Fruit fly (Drosophila melanogaster) whole organism, embryonic: ENCODE data around the gene Klp67A.

Experiments
- Aef1 ChIP-seq: fragments of 200-800 bp; sonication (Bioruptor generic); IDR thresholded peaks from 3 replicates; pipeline ENCODE4 v1.3.6; 2022; ENCODE audit warnings: missing biosample characterization, missing genetic modification characterization
- CG10267 ChIP-seq: fragments of 200-800 bp; sonication (Bioruptor generic); optimal IDR thresholded peaks from 2 replicates; lab custom pipeline; 2018; ENCODE audit warnings: missing biosample characterization, mild to moderate bottlenecking, missing genetic modification characterization, moderate library complexity
- CG10565 ChIP-seq: fragments of 200-800 bp; sonication (Bioruptor generic); optimal IDR thresholded peaks from 3 replicates; lab custom pipeline; 2016; ENCODE audit warnings: missing biosample characterization, mild to moderate bottlenecking, missing genetic modification characterization
- CG12744 ChIP-seq: fragments of 200-800 bp; sonication (Bioruptor generic); optimal IDR thresholded peaks from 2 replicates; lab custom pipeline; 2016; ENCODE audit warnings: missing biosample characterization, missing genetic modification characterization
- CG14667 ChIP-seq: fragments of 200-800 bp; sonication (Bioruptor generic); IDR thresholded peaks from 2 replicates; pipeline ENCODE4 v1.3.6; 2022; ENCODE audit warnings: missing biosample characterization, missing genetic modification characterization
- CG1602 ChIP-seq: fragments of 200-800 bp; sonication (Bioruptor generic); optimal IDR thresholded peaks from 3 replicates; lab custom pipeline; 2016; ENCODE audit warnings: missing biosample characterization, missing genetic modification characterization
- CG16813 ChIP-seq: fragments of 200-800 bp; sonication (Bioruptor generic); IDR thresholded peaks from 3 replicates; pipeline ENCODE4 v1.3.6; 2022; ENCODE audit warnings: missing biosample characterization, missing genetic modification characterization; ENCODE audit not compliant: partially characterized antibody
- CG16815 ChIP-seq: fragments of 200-800 bp; sonication (Bioruptor generic); optimal IDR thresholded peaks from 3 replicates; lab custom pipeline; 2017; ENCODE audit warnings: missing biosample characterization, mild to moderate bottlenecking, missing genetic modification characterization
- CG1792 ChIP-seq: fragments of 200-800 bp; sonication (Bioruptor generic); optimal IDR thresholded peaks from 2 replicates; lab custom pipeline; 2016; ENCODE audit warnings: missing biosample characterization, missing genetic modification characterization
- CG2116 ChIP-seq: fragments of 200-800 bp; sonication (Bioruptor generic); optimal IDR thresholded peaks from 3 replicates; lab custom pipeline; 2018; ENCODE audit warnings: missing biosample characterization, mild to moderate bottlenecking, missing genetic modification characterization
- CG2120 ChIP-seq: fragments of 200-800 bp; sonication (Bioruptor generic); optimal IDR thresholded peaks from 3 replicates; lab custom pipeline; 2016; ENCODE audit warnings: missing biosample characterization, missing genetic modification characterization
- CG2678 ChIP-seq: fragments of 200-800 bp; sonication (Bioruptor generic); optimal IDR thresholded peaks from 3 replicates; lab custom pipeline; 2019; ENCODE audit warnings: missing biosample characterization, mild to moderate bottlenecking, missing genetic modification characterization, moderate library complexity
- CG34422 ChIP-seq: fragments of 200-800 bp; sonication (Bioruptor generic); IDR thresholded peaks from 3 replicates; pipeline ENCODE4 v1.3.6; 2022; ENCODE audit warnings: missing biosample characterization, missing genetic modification characterization
- CG6254 ChIP-seq: fragments of 200-800 bp; sonication (Bioruptor generic); optimal IDR thresholded peaks from 3 replicates; lab custom pipeline; 2017; ENCODE audit warnings: mild to moderate bottlenecking, missing biosample characterization, missing genetic modification reagents, missing genetic modification characterization
- CG6765 ChIP-seq: fragments of 200-800 bp; sonication (Bioruptor generic); optimal IDR thresholded peaks from 3 replicates; lab custom pipeline; 2017; ENCODE audit warnings: missing biosample characterization, mild to moderate bottlenecking, missing genetic modification characterization
- CG6813 ChIP-seq: fragments of 200-800 bp; sonication (Bioruptor generic); optimal IDR thresholded peaks from 2 replicates; lab custom pipeline; 2017; ENCODE audit warnings: missing biosample characterization, missing genetic modification characterization, mild to moderate bottlenecking, moderate library complexity, missing genetic modification reagents
- CG7556 ChIP-seq: fragments of 200-800 bp; sonication (Bioruptor generic); optimal IDR thresholded peaks from 2 replicates; lab custom pipeline; 2017; ENCODE audit warnings: missing biosample characterization, mild to moderate bottlenecking, missing genetic modification characterization
- CG7839 ChIP-seq: fragments of 200-800 bp; sonication (Bioruptor generic); optimal IDR thresholded peaks from 3 replicates; lab custom pipeline; 2018; ENCODE audit warnings: missing biosample characterization, mild to moderate bottlenecking, missing genetic modification characterization, moderate library complexity
- CG7928 ChIP-seq: fragments of 200-800 bp; sonication (Bioruptor generic); optimal IDR thresholded peaks from 2 replicates; lab custom pipeline; 2017; ENCODE audit warnings: missing biosample characterization, mild to moderate bottlenecking, missing genetic modification characterization
- CG8359 ChIP-seq: fragments of 200-800 bp; sonication (Bioruptor generic); optimal IDR thresholded peaks from 2 replicates; lab custom pipeline; 2017; ENCODE audit warnings: missing biosample characterization, mild to moderate bottlenecking, missing genetic modification characterization, borderline replicate concordance
- CG8388 ChIP-seq: fragments of 200-800 bp; sonication (Bioruptor generic); optimal IDR thresholded peaks from 2 replicates; lab custom pipeline; 2019; ENCODE audit warnings: missing biosample characterization, mild to moderate bottlenecking, missing genetic modification characterization, moderate library complexity
- Dfd ChIP-seq, 2 experiments: fragments of >200 bp; optimal IDR thresholded peaks; 2 replicates each; lab custom pipeline; 2017; ENCODE audit warnings: missing biosample characterization in 2 of 2, missing genetic modification characterization in 2 of 2
- Doc2 ChIP-seq: fragments of 200-800 bp; sonication (Bioruptor generic); IDR thresholded peaks from 2 replicates; pipeline ENCODE4 v1.3.6; 2022; ENCODE audit warnings: missing biosample characterization, missing genetic modification characterization
- Doc3 ChIP-seq: fragments of 200-800 bp; sonication (Bioruptor generic); IDR thresholded peaks from 3 replicates; pipeline ENCODE4 v1.3.6; 2022; ENCODE audit warnings: missing biosample characterization, missing genetic modification characterization; ENCODE audit not compliant: partially characterized antibody
- Drgx ChIP-seq: fragments of 200-800 bp; sonication (Bioruptor generic); IDR thresholded peaks from 2 replicates; pipeline ENCODE4 v1.3.6; 2022; ENCODE audit warnings: missing biosample characterization, missing genetic modification characterization
- Fer3 ChIP-seq: fragments of 200-800 bp; sonication (Bioruptor generic); optimal IDR thresholded peaks from 2 replicates; lab custom pipeline; 2018; ENCODE audit warnings: missing biosample characterization, mild to moderate bottlenecking, missing genetic modification characterization, moderate library complexity
- HHEX ChIP-seq: fragments of 200-800 bp; sonication (Bioruptor generic); optimal IDR thresholded peaks from 3 replicates; lab custom pipeline; 2017; ENCODE audit warnings: missing biosample characterization, mild to moderate bottlenecking, missing genetic modification characterization, missing genetic modification reagents
- Lim3 ChIP-seq: fragments of 200-800 bp; sonication (Bioruptor generic); IDR thresholded peaks from 2 replicates; pipeline ENCODE4 v1.3.6; 2022; ENCODE audit warnings: missing biosample characterization, missing genetic modification characterization
- Nf-YA ChIP-seq: fragments of 200-800 bp; sonication (Bioruptor generic); IDR thresholded peaks from 2 replicates; pipeline ENCODE4 v1.3.6; 2022; ENCODE audit warnings: missing biosample characterization, missing genetic modification characterization
- NfI ChIP-seq: fragments of 200-800 bp; sonication (Bioruptor generic); optimal IDR thresholded peaks from 3 replicates; lab custom pipeline; 2018; ENCODE audit warnings: missing biosample characterization, mild to moderate bottlenecking, missing genetic modification characterization, moderate library complexity
- Rfx ChIP-seq: fragments of 200-800 bp; sonication (Bioruptor generic); IDR thresholded peaks from 2 replicates; pipeline ENCODE4 v1.3.6; 2022; ENCODE audit warnings: missing biosample characterization, missing genetic modification characterization
- Scr ChIP-seq: fragments of 200-800 bp; sonication (Bioruptor generic); IDR thresholded peaks from 2 replicates; pipeline ENCODE4 v1.3.6; 2022; ENCODE audit warnings: missing biosample characterization, missing genetic modification characterization; ENCODE audit not compliant: partially characterized antibody
- YL-1 ChIP-seq: fragments of 200-800 bp; sonication (Bioruptor generic); optimal IDR thresholded peaks from 3 replicates; lab custom pipeline; 2017; ENCODE audit warnings: missing biosample characterization, mild to moderate bottlenecking, missing genetic modification characterization
- abd-A ChIP-seq: fragments of 200-800 bp; sonication (Bioruptor generic); optimal IDR thresholded peaks from 3 replicates; lab custom pipeline; 2019; ENCODE audit warnings: missing biosample characterization, mild to moderate bottlenecking, missing genetic modification characterization, moderate library complexity
- bbx ChIP-seq: fragments of 200-800 bp; sonication (Bioruptor generic); IDR thresholded peaks from 2 replicates; pipeline ENCODE4 v1.3.6; 2022; ENCODE audit warnings: missing biosample characterization, missing genetic modification characterization; ENCODE audit not compliant: partially characterized antibody
- bcd ChIP-seq: fragments of 200-800 bp; sonication (Bioruptor generic); optimal IDR thresholded peaks from 2 replicates; lab custom pipeline; 2017; ENCODE audit warnings: missing biosample characterization, mild to moderate bottlenecking, missing genetic modification characterization
- cad ChIP-seq: fragments of >200 bp; optimal IDR thresholded peaks from 2 replicates; lab custom pipeline; 2017; ENCODE audit warnings: missing biosample characterization, missing genetic modification characterization
- crol ChIP-seq: fragments of 200-800 bp; sonication (Bioruptor generic); IDR thresholded peaks from 2 replicates; pipeline ENCODE4 v1.3.6; 2022; ENCODE audit warnings: missing biosample characterization, missing genetic modification characterization
- disco-r ChIP-seq: fragments of 200-800 bp; sonication (Bioruptor generic); optimal IDR thresholded peaks from 2 replicates; lab custom pipeline; 2016; ENCODE audit warnings: missing biosample characterization, missing genetic modification characterization
- esg ChIP-seq: fragments of 200-800 bp; sonication (Bioruptor generic); conservative IDR thresholded peaks from 2 replicates; pipeline ENCODE4 v1.3.6; 2022; ENCODE audit warnings: missing biosample characterization, missing genetic modification characterization
- gt ChIP-seq: fragments of 200-800 bp; sonication (Bioruptor generic); IDR thresholded peaks from 2 replicates; pipeline ENCODE4 v1.3.6; 2022; ENCODE audit warnings: missing biosample characterization, missing genetic modification characterization
- klu ChIP-seq: fragments of 200-800 bp; sonication (Bioruptor generic); IDR thresholded peaks from 2 replicates; pipeline ENCODE4 v1.3.6; 2022; ENCODE audit warnings: missing biosample characterization, missing genetic modification characterization
- kni ChIP-seq: fragments of 200-800 bp; sonication (Bioruptor generic); optimal IDR thresholded peaks from 3 replicates; lab custom pipeline; 2017; ENCODE audit warnings: mild to moderate bottlenecking, missing biosample characterization, missing genetic modification reagents, missing genetic modification characterization
- prd ChIP-seq, 3 experiments: fragments of >200 bp in 2 of 3; fragments of 200-800 bp in 1 of 3; sonication (Bioruptor generic) in 1 of 3; optimal IDR thresholded peaks in 2 of 3; IDR thresholded peaks in 1 of 3; 2 replicates in 2 of 3; 3 replicates in 1 of 3; pipeline versions ENCODE4 v1.3.6 to Lab custom; 2017 to 2022; ENCODE audit warnings: missing biosample characterization in 1 of 3, missing genetic modification characterization in 1 of 3
- pum ChIP-seq: fragments of 200-800 bp; sonication (Bioruptor generic); optimal IDR thresholded peaks from 2 replicates; lab custom pipeline; 2016; ENCODE audit warnings: missing biosample characterization, missing genetic modification characterization
- row ChIP-seq: fragments of 200-800 bp; sonication (Bioruptor generic); IDR thresholded peaks from 3 replicates; pipeline ENCODE4 v1.3.6; 2022; ENCODE audit warnings: missing biosample characterization, missing genetic modification characterization
- run ChIP-seq: fragments of 200-800 bp; sonication (Bioruptor generic); optimal IDR thresholded peaks from 3 replicates; lab custom pipeline; 2018; ENCODE audit warnings: missing biosample characterization, mild to moderate bottlenecking, missing genetic modification characterization
- sd ChIP-seq: fragments of 200-800 bp; sonication (Bioruptor generic); optimal IDR thresholded peaks from 3 replicates; lab custom pipeline; 2018; ENCODE audit warnings: missing biosample characterization, mild to moderate bottlenecking, missing genetic modification characterization, moderate library complexity
- sr ChIP-seq: fragments of 200-800 bp; sonication (Bioruptor generic); IDR thresholded peaks from 3 replicates; pipeline ENCODE4 v1.3.6; 2022; ENCODE audit warnings: missing biosample characterization, missing genetic modification characterization
- zen2 ChIP-seq: fragments of 200-800 bp; sonication (Bioruptor generic); IDR thresholded peaks from 3 replicates; pipeline ENCODE4 v1.3.6; 2022; ENCODE audit warnings: missing biosample characterization, missing genetic modification characterization; ENCODE audit not compliant: partially characterized antibody
- zf30C ChIP-seq: fragments of 200-800 bp; sonication (Bioruptor generic); optimal IDR thresholded peaks from 3 replicates; lab custom pipeline; 2018; ENCODE audit warnings: missing biosample characterization, mild to moderate bottlenecking, missing genetic modification characterization

The Klp67A gene

DNA sequence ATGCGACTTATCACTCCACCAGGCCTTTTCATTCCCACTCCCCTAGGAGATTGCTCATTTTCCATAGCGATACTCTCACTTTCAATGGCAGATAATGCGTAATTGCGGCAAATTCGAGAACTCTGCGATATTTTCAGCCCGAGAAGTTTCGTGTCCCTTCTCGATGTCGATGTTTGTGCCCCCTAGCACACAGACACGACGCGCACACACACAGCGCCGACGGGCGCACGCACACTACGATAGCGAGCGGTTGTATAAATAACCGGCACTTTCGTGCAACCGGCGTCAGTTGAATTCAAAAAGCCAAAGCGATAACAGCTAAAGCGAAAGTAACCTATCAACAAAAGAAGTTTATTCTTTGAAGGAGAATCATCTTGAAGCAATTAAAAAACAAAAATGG lies 14.8 kb upstream of the Klp67A start, which contains the start of gene Hsp23 (continued):
- TF ChIP-seq Nf-YA (GFP tag; lab: Robert Waterston, UW) (no peak), HHEX (GFP tag; lab: Kevin White, UChicago) (no peak), CG6765 (GFP tag; lab: Kevin White, UChicago) (no peak), Doc3 (GFP tag; lab: Robert Waterston, UW) (no peak), NfI (GFP tag; lab: Kevin White, UChicago) (no peak), pum (GFP tag; lab: Kevin White, UChicago) (no peak), row (GFP tag; lab: Robert Waterston, UW) (no peak; the same call in 2 of the 3 replicates), prd (optimal IDR thresholded peaks at IDR 0.05; lab: Kevin White, UChicago) (no peak), prd (GFP tag; IDR thresholded peaks at IDR 0.05; lab: Robert Waterston, UW) (no peak), CG7839 (tag; lab: Kevin White, UChicago) (no peak), Doc2 (no peak), crol (GFP tag; lab: Robert Waterston, UW) (no peak), bcd (GFP tag; lab: Kevin White, UChicago) (no peak), kni (GFP tag; lab: Kevin White, UChicago) (no peak), zf30C (GFP tag; lab: Kevin White, UChicago) (no peak), CG14667 (no peak), Drgx (GFP tag; lab: Robert Waterston, UW) (peak; percentile 6; the same call in 1 of the 2 replicates), CG6254 (no peak), CG8388 (GFP tag; lab: Kevin White, UChicago) (no peak), YL-1 (GFP tag; lab: Kevin White, UChicago) (no peak), esg (GFP tag; lab: Robert Waterston, UW) (no peak), Lim3 (no peak), CG1602 (no peak), CG10267 (tag; lab: Kevin White, UChicago) (no peak), run (tag; lab: Kevin White, UChicago) (no peak), CG7928 (GFP tag; lab: Kevin White, UChicago) (no peak), CG6813 (no peak), bbx (GFP tag; lab: Robert Waterston, UW) (peak; percentile 37; the same call in 1 of the 2 replicates), sr (GFP tag; lab: Robert Waterston, UW) (no peak), CG2116 (GFP tag; lab: Kevin White, UChicago) (no peak), Dfd (GFP tag; optimal IDR thresholded peaks at IDR 0.05; lab: Kevin White, UChicago) (no peak), klu (GFP tag; lab: Robert Waterston, UW) (no peak), abd-A (peak; percentile 51), CG12744 (GFP tag; lab: Kevin White, UChicago) (no peak), Rfx (GFP tag; lab: Robert Waterston, UW) (peak; percentile 24; the same call in 1 of the 2 replicates), CG2678 (tag; lab: Kevin White, UChicago) (no peak), CG16813 (GFP tag; lab: Robert Waterston, UW) (no peak), sd (tag; lab: Kevin White, UChicago) (no peak), cad (GFP tag; lab: Kevin White, UChicago) (no peak), CG10565 (GFP tag; lab: Kevin White, UChicago) (no peak), CG7556 (no peak), disco-r (GFP tag; lab: Kevin White, UChicago) (no peak), Aef1 (no peak), CG2120 (GFP tag; lab: Kevin White, UChicago) (no peak), CG34422 (GFP tag; lab: Robert Waterston, UW) (no peak), CG1792 (no peak), CG16815 (GFP tag; lab: Kevin White, UChicago) (no peak), Scr (GFP tag; lab: Robert Waterston, UW) (peak; percentile 44), gt (no peak), Fer3 (tag; lab: Kevin White, UChicago) (no peak), zen2 (GFP tag; lab: Robert Waterston, UW) (no peak), CG8359 (GFP tag; lab: Kevin White, UChicago) (no peak)
